Fruit fly (Drosophila melanogaster): ENCODE results near the gene CG1722.
A peak's percentile ranks its signal among the peaks of the same experiment; 100 is the strongest.

The CG1722 gene

DNA sequence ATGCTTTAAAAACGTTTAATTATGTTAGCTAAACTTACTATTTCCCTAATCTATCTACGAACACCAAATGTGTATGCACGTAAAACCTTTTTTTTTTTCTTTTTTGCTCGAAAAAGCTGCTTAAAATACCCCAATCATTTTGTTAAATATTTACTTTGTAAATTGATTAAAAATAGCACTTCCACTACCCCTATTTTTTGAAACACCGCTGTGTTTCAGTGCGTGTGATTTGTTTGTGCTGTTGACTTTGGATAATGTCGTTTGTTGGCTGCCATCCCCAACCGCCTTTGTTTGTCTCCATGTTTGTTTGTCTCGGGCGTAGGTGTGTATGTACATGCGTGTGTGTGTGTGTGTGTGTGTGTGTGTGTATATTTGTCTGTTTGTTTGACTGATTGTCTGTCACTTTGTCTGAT, 9.1 kb downstream of the CG1722 start (continued):
- 0 out of 3 replicates have a peak, but pooled peaks have one; percentile 5 for TF ChIP-seq sr (GFP tag; IDR thresholded peaks at IDR 0.05)
- no peak for TF ChIP-seq Dref (GFP tag; IDR thresholded peaks at IDR 0.05)
- TF ChIP-seq CG4854 (GFP tag; optimal IDR thresholded peaks at IDR 0.05): no peak
- no peak for TF ChIP-seq ap (GFP tag; IDR thresholded peaks at IDR 0.05)
- 0 out of 2 replicates have a peak, but pooled peaks have one; percentile 17 for TF ChIP-seq CG43689 (GFP tag; IDR thresholded peaks at IDR 0.05)
- TF ChIP-seq CG12219 (GFP tag; optimal IDR thresholded peaks at IDR 0.05): peak; percentile 19
- TF ChIP-seq CG42726 (GFP tag; IDR thresholded peaks at IDR 0.05; ENCODE audit: partially characterized antibody): no peak
- peak; percentile 44 for TF ChIP-seq CG1529 (GFP tag; optimal IDR thresholded peaks at IDR 0.05)
- TF ChIP-seq Antp (GFP tag; optimal IDR thresholded peaks at IDR 0.05): no peak
- TF ChIP-seq CG7928 (GFP tag; optimal IDR thresholded peaks at IDR 0.05): no peak
- TF ChIP-seq sc (optimal IDR thresholded peaks at IDR 0.05): no peak
- peak; percentile 27 for TF ChIP-seq sc (GFP tag; optimal IDR thresholded peaks at IDR 0.05)
- peak; percentile 31 for TF ChIP-seq Hr3 (GFP tag; optimal IDR thresholded peaks at IDR 0.05)
- TF ChIP-seq CG11504 (tag; optimal IDR thresholded peaks at IDR 0.05): peak; percentile 67
- TF ChIP-seq gt (GFP tag; IDR thresholded peaks at IDR 0.05): no peak
- TF ChIP-seq Drgx (GFP tag; IDR thresholded peaks at IDR 0.05): no peak
- no peak for TF ChIP-seq CG2129 (GFP tag; IDR thresholded peaks at IDR 0.05; ENCODE audit: partially characterized antibody)
- TF ChIP-seq CG7357 (GFP tag; IDR thresholded peaks at IDR 0.05): no peak
- no peak for TF ChIP-seq CG6175 (GFP tag; IDR thresholded peaks at IDR 0.05)
- TF ChIP-seq ash1 (GFP tag; optimal IDR thresholded peaks at IDR 0.05): no peak
- 0 out of 2 replicates have a peak, but pooled peaks have one; percentile 12 for TF ChIP-seq CG10366 (GFP tag; IDR thresholded peaks at IDR 0.05)
- TF ChIP-seq Ravus (GFP tag; IDR thresholded peaks at IDR 0.05): no peak
- peak; percentile 66 for TF ChIP-seq CG7839 (tag; optimal IDR thresholded peaks at IDR 0.05)
- peak; percentile 13 for TF ChIP-seq CG13123 (GFP tag; optimal IDR thresholded peaks at IDR 0.05)
- no peak for TF ChIP-seq CG11093 (GFP tag; IDR thresholded peaks at IDR 0.05)
- TF ChIP-seq maf-S (GFP tag; optimal IDR thresholded peaks at IDR 0.05): peak; percentile 7
- peak; percentile 42 for TF ChIP-seq salm (tag; optimal IDR thresholded peaks at IDR 0.05)
- no peak for TF ChIP-seq CG30020 (tag; optimal IDR thresholded peaks at IDR 0.05)
- no peak for TF ChIP-seq Bgb (GFP tag; IDR thresholded peaks at IDR 0.05; ENCODE audit: partially characterized antibody)
- no peak for TF ChIP-seq CG10565 (GFP tag; optimal IDR thresholded peaks at IDR 0.05)
- no peak for TF ChIP-seq Dll (GFP tag; IDR thresholded peaks at IDR 0.05; ENCODE audit: partially characterized antibody)
- TF ChIP-seq chif (GFP tag; optimal IDR thresholded peaks at IDR 0.05): peak in 1 of 2 experiments; percentile 58
- TF ChIP-seq CG2202 (tag; optimal IDR thresholded peaks at IDR 0.05): peak; percentile 79
- no peak for TF ChIP-seq CG7745 (tag; optimal IDR thresholded peaks at IDR 0.05)
- TF ChIP-seq run (tag; optimal IDR thresholded peaks at IDR 0.05): no peak
- no peak for TF ChIP-seq CG14014 (GFP tag; IDR thresholded peaks at IDR 0.05)
- TF ChIP-seq Vsx1 (GFP tag; optimal IDR thresholded peaks at IDR 0.05): peak; percentile 64
- TF ChIP-seq gcm2 (GFP tag; optimal IDR thresholded peaks at IDR 0.05): peak; percentile 2
- peak; percentile 24 for TF ChIP-seq twi (tag; optimal IDR thresholded peaks at IDR 0.05)
- TF ChIP-seq CG2875 (GFP tag; optimal IDR thresholded peaks at IDR 0.05): peak; percentile 76
- no peak for TF ChIP-seq hkb (optimal IDR thresholded peaks at IDR 0.05)
- no peak for TF ChIP-seq hkb (GFP tag; IDR thresholded peaks at IDR 0.05)
- TF ChIP-seq ATbp (GFP tag; optimal IDR thresholded peaks at IDR 0.05): peak; percentile 85
- no peak for TF ChIP-seq zen2 (GFP tag; IDR thresholded peaks at IDR 0.05; ENCODE audit: partially characterized antibody)
- TF ChIP-seq Fer1 (GFP tag; optimal IDR thresholded peaks at IDR 0.05): no peak
- peak; percentile 32 for TF ChIP-seq D19A (tag; optimal IDR thresholded peaks at IDR 0.05)
- TF ChIP-seq Dfd (GFP tag; optimal IDR thresholded peaks at IDR 0.05): no peak
- peak; percentile 14 for TF ChIP-seq sug (tag; optimal IDR thresholded peaks at IDR 0.05)
- no peak for TF ChIP-seq fru (optimal IDR thresholded peaks at IDR 0.05)
- TF ChIP-seq HmgD (GFP tag; optimal IDR thresholded peaks at IDR 0.05): no peak
- TF ChIP-seq PHDP (tag; optimal IDR thresholded peaks at IDR 0.05): peak; percentile 58
- TF ChIP-seq CG8359 (GFP tag; optimal IDR thresholded peaks at IDR 0.05; ENCODE audit: borderline replicate concordance): no peak

All from whole organism, embryonic.